Worm (Caenorhabditis elegans) whole organism, midembryonic: ENCODE data around the gene K09C4.4.

Experiments
- T22C8.4 ChIP-seq: fragments of 200-800 bp; sonication (Bioruptor generic); IDR thresholded peaks from 2 replicates; pipeline ENCODE4 v1.3.6; 2022; ENCODE audit warnings: missing genetic modification characterization, missing compliant biosample characterization
- cog-1 ChIP-seq: sonication (generic microtip); optimal IDR thresholded peaks from 2 replicates; lab custom pipeline; 2016; ENCODE audit warnings: missing genetic modification characterization, missing compliant biosample characterization
- flt-1 ChIP-seq: fragments of 200-800 bp; sonication (Bioruptor generic); IDR thresholded peaks from 2 replicates; pipeline ENCODE4 v1.3.6; 2022; ENCODE audit warnings: missing genetic modification characterization, missing compliant biosample characterization
- klf-2 ChIP-seq: fragments of 200-800 bp; sonication (Bioruptor generic); conservative IDR thresholded peaks from 2 replicates; pipeline ENCODE4 v1.3.6; 2022; ENCODE audit warnings: missing genetic modification reagents, missing genetic modification characterization, missing compliant biosample characterization
- med-1 ChIP-seq: sonication (generic microtip); optimal IDR thresholded peaks from 2 replicates; lab custom pipeline; 2017; ENCODE audit warnings: missing genetic modification characterization, mild to moderate bottlenecking, missing compliant biosample characterization, antibody characterized with exemption, missing genetic modification reagents; ENCODE audit not compliant: insufficient read depth
- ref-1 ChIP-seq: fragments of 200-800 bp; sonication (Bioruptor generic); conservative IDR thresholded peaks from 2 replicates; pipeline ENCODE4 v1.3.6; 2022; ENCODE audit warnings: missing genetic modification reagents, missing genetic modification characterization, missing compliant biosample characterization
- tab-1 ChIP-seq: fragments of 200-800 bp; sonication (Bioruptor generic); IDR thresholded peaks from 2 replicates; pipeline ENCODE4 v1.3.6; 2022; ENCODE audit warnings: missing genetic modification characterization, missing compliant biosample characterization
- ztf-23 ChIP-seq: fragments of 200-800 bp; sonication (Bioruptor generic); IDR thresholded peaks from 2 replicates; pipeline ENCODE4 v1.3.6; 2022; ENCODE audit warnings: missing genetic modification reagents, missing genetic modification characterization, missing compliant biosample characterization
- ztf-29 ChIP-seq: fragments of 200-800 bp; sonication (Bioruptor generic); IDR thresholded peaks from 2 replicates; pipeline ENCODE4 v1.3.6; 2022; ENCODE audit warnings: missing genetic modification reagents, missing genetic modification characterization, missing compliant biosample characterization

ce11 chrX:3339882-3340281 is 50.6 kb downstream of the K09C4.4 start:
- TF ChIP-seq med-1 (GFP tag; lab: Kevin White, UChicago) = no peak
- no peak for TF ChIP-seq cog-1 (tag; lab: Kevin White, UChicago)
- TF ChIP-seq ref-1 (GFP tag; lab: Robert Waterston, UW) = no peak
- no peak for TF ChIP-seq tab-1 (GFP tag; lab: Robert Waterston, UW)
- no peak for TF ChIP-seq T22C8.4
- no peak for TF ChIP-seq ztf-23 (GFP tag; lab: Robert Waterston, UW)
- no peak for TF ChIP-seq klf-2
- no peak for TF ChIP-seq flt-1
- TF ChIP-seq ztf-29 (GFP tag; lab: Robert Waterston, UW) = no peak
